Worm (Caenorhabditis elegans): ENCODE measurements around the gene mig-21.

The mig-21 gene

ce11 chrIII:5921067-5921678 lies 43.0 kb upstream of the mig-21 start:
- TF ChIP-seq nhr-12 (tag; optimal IDR thresholded peaks at IDR 0.05) (no peak), nhr-23 (tag; optimal IDR thresholded peaks at IDR 0.05) (no peak), mab-5 (tag; optimal IDR thresholded peaks at IDR 0.05) (no peak), unc-62 (GFP tag; optimal IDR thresholded peaks at IDR 0.05) (no peak), elt-3 (tag; optimal IDR thresholded peaks at IDR 0.05) (no peak), sma-9 (GFP tag; optimal IDR thresholded peaks at IDR 0.05) (peak; percentile 84), sma-9 (tag; optimal IDR thresholded peaks at IDR 0.05) (no peak), ztf-4 (tag; optimal IDR thresholded peaks at IDR 0.05) (no peak), nhr-11 (tag; optimal IDR thresholded peaks at IDR 0.05) (no peak), unc-55 (GFP tag; optimal IDR thresholded peaks at IDR 0.05) (no peak), gmeb-1 (tag; optimal IDR thresholded peaks at IDR 0.05) (peak; percentile 41), R02D3.7 (tag; optimal IDR thresholded peaks at IDR 0.05) (no peak), elt-1 (tag; optimal IDR thresholded peaks at IDR 0.05) (no peak), Y55F3AM.14 (GFP tag; optimal IDR thresholded peaks at IDR 0.05) (no peak), nhr-25 (tag; optimal IDR thresholded peaks at IDR 0.05) (peak; percentile 71), aly-2 (tag; optimal IDR thresholded peaks at IDR 0.05) (no peak), sma-3 (GFP tag; optimal IDR thresholded peaks at IDR 0.05) (peak; percentile 72), lin-11 (tag; optimal IDR thresholded peaks at IDR 0.05) (no peak), egl-27 (tag; optimal IDR thresholded peaks at IDR 0.05) (no peak), sem-4 (tag; optimal IDR thresholded peaks at IDR 0.05) (no peak), nhr-6 (tag; optimal IDR thresholded peaks at IDR 0.05) (no peak), lin-13 (GFP tag; optimal IDR thresholded peaks at IDR 0.05) (no peak), ZK546.5 (tag; optimal IDR thresholded peaks at IDR 0.05) (no peak), snpc-4 (tag; optimal IDR thresholded peaks at IDR 0.05) (no peak), nhr-129 (tag; optimal IDR thresholded peaks at IDR 0.05) (peak; percentile 21), nhr-237 (tag; optimal IDR thresholded peaks at IDR 0.05) (no peak), dmd-4 (tag; optimal IDR thresholded peaks at IDR 0.05) (no peak), ceh-82 (tag; optimal IDR thresholded peaks at IDR 0.05) (no peak), F13H6.1 (tag; optimal IDR thresholded peaks at IDR 0.05) (no peak), mbf-1 (tag; optimal IDR thresholded peaks at IDR 0.05) (no peak), lin-39 (tag; optimal IDR thresholded peaks at IDR 0.05) (no peak), crh-2 (tag; optimal IDR thresholded peaks at IDR 0.05) (peak; percentile 38), skn-1 (tag; optimal IDR thresholded peaks at IDR 0.05) (no peak), alr-1 (tag; optimal IDR thresholded peaks at IDR 0.05) (no peak), zag-1 (tag; optimal IDR thresholded peaks at IDR 0.05) (no peak), mdl-1 (tag; optimal IDR thresholded peaks at IDR 0.05) (peak in 1 of 2 experiments; percentile 45), C34F6.9 (tag; optimal IDR thresholded peaks at IDR 0.05) (no peak), blmp-1 (tag; optimal IDR thresholded peaks at IDR 0.05; ENCODE audit: insufficient read depth) (peak; percentile 66), nhr-21 (tag; optimal IDR thresholded peaks at IDR 0.05) (peak; percentile 92), lsy-2 (tag; optimal IDR thresholded peaks at IDR 0.05) (peak in 1 of 2 experiments; percentile 33), fos-1 (tag; optimal IDR thresholded peaks at IDR 0.05) (peak; percentile 25), ztf-11 (tag; optimal IDR thresholded peaks at IDR 0.05) (no peak), unc-39 (tag; optimal IDR thresholded peaks at IDR 0.05) (no peak), nhr-10 (tag; optimal IDR thresholded peaks at IDR 0.05) (no peak), ztf-1 (GFP tag; conservative IDR thresholded peaks at IDR 0.05) (no peak), nhr-77 (tag; optimal IDR thresholded peaks at IDR 0.05) (no peak), ama-1 (optimal IDR thresholded peaks at IDR 0.05) (no peak), peb-1 (tag; optimal IDR thresholded peaks at IDR 0.05) (no peak), ceh-16 (tag; optimal IDR thresholded peaks at IDR 0.05) (no peak)
